Worm (Caenorhabditis elegans) whole organism, mixed stage, embryonic: ENCODE measurements around the gene Y40C5A.4.

Experiments
- ceh-39 ChIP-seq: fragments of 150-350 bp; optimal IDR thresholded peaks from 2 replicates; lab custom pipeline; 2014; ENCODE audit warnings: missing biosample characterization, missing genetic modification characterization
- elt-1 ChIP-seq: sonication (generic microtip); optimal IDR thresholded peaks from 2 replicates; lab custom pipeline; 2017; ENCODE audit warnings: missing genetic modification characterization, mild to moderate bottlenecking, missing compliant biosample characterization, antibody characterized with exemption, moderate library complexity, borderline replicate concordance; ENCODE audit not compliant: insufficient read depth
- ham-2 ChIP-seq: fragments of 200-800 bp; sonication (Bioruptor generic); optimal IDR thresholded peaks from 2 replicates; lab custom pipeline; 2018; ENCODE audit warnings: mild to moderate bottlenecking, missing genetic modification characterization, missing compliant biosample characterization

- TF ChIP-seq ceh-39 (tag; lab: Kevin White, UChicago) (no peak), elt-1 (no peak), ham-2 (GFP tag; lab: Kevin White, UChicago) (no peak)
These were observed 38.2 kb downstream of the Y40C5A.4 start, which contains the start of gene ifo-1 for ce11 chrIV:7326613-7327149.
